Worm (Caenorhabditis elegans) whole organism, late embryonic: ENCODE results near the gene aqp-1.

Experiments
- C38D4.7 ChIP-seq: fragments of 200-800 bp; sonication (Bioruptor generic); optimal IDR thresholded peaks from 2 replicates; lab custom pipeline; 2018; ENCODE audit warnings: mild to moderate bottlenecking, missing genetic modification characterization, moderate library complexity, missing compliant biosample characterization
- K02D7.2 ChIP-seq: sonication (generic microtip); optimal IDR thresholded peaks from 2 replicates; lab custom pipeline; 2017; ENCODE audit warnings: mild to moderate bottlenecking, missing genetic modification characterization, missing compliant biosample characterization
- K09A11.1 ChIP-seq: sonication (generic microtip); optimal IDR thresholded peaks from 2 replicates; lab custom pipeline; 2017; ENCODE audit warnings: antibody characterized with exemption, mild to moderate bottlenecking, missing genetic modification characterization, missing compliant biosample characterization; ENCODE audit not compliant: insufficient read depth
- ahr-1 ChIP-seq: sonication (generic microtip); optimal IDR thresholded peaks from 2 replicates; lab custom pipeline; 2016; ENCODE audit warnings: missing genetic modification characterization, missing compliant biosample characterization
- ama-1 ChIP-seq: fragments of 150-350 bp; optimal IDR thresholded peaks from 2 replicates; lab custom pipeline; 2014
- ceh-19 ChIP-seq: fragments of 200-800 bp; sonication (Bioruptor generic); optimal IDR thresholded peaks from 2 replicates; lab custom pipeline; 2018; ENCODE audit warnings: mild to moderate bottlenecking, missing genetic modification characterization, missing compliant biosample characterization
- ceh-24 ChIP-seq: sonication (generic microtip); optimal IDR thresholded peaks from 2 replicates; lab custom pipeline; 2016; ENCODE audit warnings: mild to moderate bottlenecking, missing genetic modification characterization, missing compliant biosample characterization
- ceh-48 ChIP-seq: sonication (generic microtip); optimal IDR thresholded peaks from 2 replicates; lab custom pipeline; 2016; ENCODE audit warnings: missing genetic modification characterization, inconsistent platforms, missing compliant biosample characterization
- dmd-4 ChIP-seq: sonication (generic microtip); optimal IDR thresholded peaks from 2 replicates; lab custom pipeline; 2016; ENCODE audit warnings: borderline replicate concordance, missing genetic modification characterization, missing compliant biosample characterization
- elt-2 ChIP-seq: sonication (generic microtip); optimal IDR thresholded peaks from 2 replicates; lab custom pipeline; 2016; ENCODE audit warnings: missing genetic modification reagents, missing genetic modification characterization, missing compliant biosample characterization
- elt-4 ChIP-seq: sonication (generic microtip); optimal IDR thresholded peaks from 2 replicates; lab custom pipeline; 2016; ENCODE audit warnings: missing genetic modification characterization, missing compliant biosample characterization
- ets-4 ChIP-seq: sonication (generic microtip); optimal IDR thresholded peaks from 2 replicates; lab custom pipeline; 2016; ENCODE audit warnings: missing genetic modification characterization, missing compliant biosample characterization
- eyg-1 ChIP-seq: sonication (generic microtip); optimal IDR thresholded peaks from 2 replicates; lab custom pipeline; 2016; ENCODE audit warnings: missing genotype, missing genetic modification characterization, missing compliant biosample characterization
- hlh-13 ChIP-seq: fragments of 200-800 bp; sonication (Bioruptor generic); optimal IDR thresholded peaks from 2 replicates; lab custom pipeline; 2018; ENCODE audit warnings: mild to moderate bottlenecking, missing genetic modification characterization, missing compliant biosample characterization
- hlh-15 ChIP-seq: sonication (generic microtip); optimal IDR thresholded peaks from 2 replicates; lab custom pipeline; 2016; ENCODE audit warnings: missing genetic modification characterization, missing compliant biosample characterization
- hlh-30 ChIP-seq: sonication (generic microtip); optimal IDR thresholded peaks from 2 replicates; lab custom pipeline; 2017; ENCODE audit warnings: antibody characterized with exemption, missing genetic modification characterization, missing compliant biosample characterization; ENCODE audit not compliant: insufficient read depth
- madf-2 ChIP-seq: sonication (generic microtip); optimal IDR thresholded peaks from 2 replicates; lab custom pipeline; 2017; ENCODE audit warnings: missing genetic modification characterization, missing compliant biosample characterization
- mec-3 ChIP-seq: sonication (generic microtip); optimal IDR thresholded peaks from 2 replicates; lab custom pipeline; 2016; ENCODE audit warnings: borderline replicate concordance, missing genetic modification characterization, missing compliant biosample characterization
- nfya-1 ChIP-seq: sonication (generic microtip); optimal IDR thresholded peaks from 2 replicates; lab custom pipeline; 2017; ENCODE audit warnings: missing genetic modification characterization, mild to moderate bottlenecking, missing compliant biosample characterization, antibody characterized with exemption, moderate library complexity
- odd-2 ChIP-seq: sonication (generic microtip); optimal IDR thresholded peaks from 2 replicates; lab custom pipeline; 2017; ENCODE audit warnings: antibody characterized with exemption, mild to moderate bottlenecking, missing genetic modification characterization, missing compliant biosample characterization
- pqm-1 ChIP-seq: sonication (generic microtip); optimal IDR thresholded peaks from 2 replicates; lab custom pipeline; 2016; ENCODE audit warnings: missing genetic modification characterization, missing compliant biosample characterization
- ref-2 ChIP-seq: sonication (generic microtip); optimal IDR thresholded peaks from 2 replicates; lab custom pipeline; 2016; ENCODE audit warnings: missing genetic modification characterization, missing compliant biosample characterization
- sdc-2 ChIP-seq: sonication (generic microtip); optimal IDR thresholded peaks from 2 replicates; lab custom pipeline; 2016; ENCODE audit warnings: missing genotype, missing genetic modification characterization, missing compliant biosample characterization
- syd-9 ChIP-seq: sonication (generic microtip); optimal IDR thresholded peaks from 2 replicates; lab custom pipeline; 2016; ENCODE audit warnings: mild to moderate bottlenecking, missing genetic modification characterization, moderate library complexity, missing compliant biosample characterization
- tbx-2 ChIP-seq: sonication (generic microtip); optimal IDR thresholded peaks from 2 replicates; lab custom pipeline; 2016; ENCODE audit warnings: missing genetic modification characterization, missing compliant biosample characterization
- unc-42 ChIP-seq: sonication (generic microtip); optimal IDR thresholded peaks from 2 replicates; lab custom pipeline; 2016; ENCODE audit warnings: missing genotype, missing genetic modification characterization, missing compliant biosample characterization
- unc-86 ChIP-seq: sonication (generic microtip); optimal IDR thresholded peaks from 2 replicates; lab custom pipeline; 2016; ENCODE audit warnings: missing genetic modification characterization, missing compliant biosample characterization

aqp-1 gene

ce11 chrII:7196040-7196439 lies 42.1 kb downstream of the aqp-1 start, which contains the start of gene maoc-1:
TSS of gene maoc-1 (plus strand) at chrII:7196276.
- no peak for TF ChIP-seq ceh-19 (GFP tag; lab: Kevin White, UChicago)
- TF ChIP-seq elt-2 (tag; lab: Kevin White, UChicago): peak; percentile 16

- TF ChIP-seq pqm-1 (tag; lab: Kevin White, UChicago): no peak
- TF ChIP-seq ahr-1 (tag; lab: Kevin White, UChicago): no peak
- no peak for TF ChIP-seq madf-2 (tag; lab: Kevin White, UChicago)
- no peak for TF ChIP-seq sdc-2 (tag; lab: Kevin White, UChicago)
- TF ChIP-seq ref-2 (tag; lab: Kevin White, UChicago): no peak
- TF ChIP-seq tbx-2 (tag; lab: Kevin White, UChicago): no peak
- TF ChIP-seq mec-3: no peak
These were observed 42.6 kb downstream of the aqp-1 start, which contains the start of gene acdh-12 for ce11 chrII:7195541-7195940. TSS of gene acdh-12 (minus strand) at chrII:7195641.

- TF ChIP-seq hlh-30 (tag; lab: Kevin White, UChicago) (no peak), ets-4 (tag; lab: Kevin White, UChicago) (no peak), C38D4.7 (no peak), nfya-1 (tag; lab: Kevin White, UChicago) (no peak)
These were observed 49.0 kb downstream of the aqp-1 start, which contains the start of gene E04F6.4 for ce11 chrII:7189120-7189519. TSS of gene E04F6.4 (plus strand) at chrII:7189420.

- TF ChIP-seq unc-86 (tag; lab: Kevin White, UChicago) (no peak), elt-2 (tag; lab: Kevin White, UChicago) (no peak), ama-1 (no peak), elt-4 (tag; lab: Kevin White, UChicago) (no peak), odd-2 (tag; lab: Kevin White, UChicago) (no peak), K02D7.2 (tag; lab: Kevin White, UChicago) (no peak), syd-9 (tag; lab: Kevin White, UChicago) (no peak), hlh-13 (GFP tag; lab: Kevin White, UChicago) (no peak), hlh-15 (tag; lab: Kevin White, UChicago) (no peak), unc-42 (no peak)
- TF ChIP-seq, all 69 proteins: peak for 0
These were observed 51.0 kb downstream of the aqp-1 start, which contains the start of gene C27H5.6 for ce11 chrII:7187110-7187509. TSS of gene C27H5.6 (minus strand) at chrII:7187210.

ce11 chrII:7186117-7186516 lies 52.0 kb downstream of the aqp-1 start:
- TF ChIP-seq dmd-4 (tag; lab: Kevin White, UChicago) (no peak), ceh-48 (tag; lab: Kevin White, UChicago) (no peak), ceh-24 (tag; lab: Kevin White, UChicago) (no peak), eyg-1 (tag; lab: Kevin White, UChicago) (no peak), K09A11.1 (tag; lab: Kevin White, UChicago) (no peak)
